Worm (Caenorhabditis elegans) whole organism, L2 larva: Measurements from ENCODE around the gene rpt-2.

Experiments
- alr-1 ChIP-seq: fragments of 150-350 bp; optimal IDR thresholded peaks from 2 replicates; lab custom pipeline; 2014; ENCODE audit warnings: missing biosample characterization, missing genetic modification characterization
- ceh-16 ChIP-seq: fragments of 150-350 bp; optimal IDR thresholded peaks from 2 replicates; lab custom pipeline; 2014; ENCODE audit warnings: missing biosample characterization, missing genetic modification characterization
- ceh-82 ChIP-seq: fragments of 150-350 bp; optimal IDR thresholded peaks from 2 replicates; lab custom pipeline; 2014; ENCODE audit warnings: missing biosample characterization, missing genetic modification characterization
- dmd-4 ChIP-seq: sonication (generic microtip); optimal IDR thresholded peaks from 2 replicates; lab custom pipeline; 2017; ENCODE audit warnings: missing biosample characterization, missing genetic modification characterization
- lin-13 ChIP-seq: fragments of 150-350 bp; optimal IDR thresholded peaks from 2 replicates; lab custom pipeline; 2014; ENCODE audit warnings: missing biosample characterization, missing genetic modification reagents, missing genetic modification characterization
- lin-39 ChIP-seq: fragments of 150-350 bp; optimal IDR thresholded peaks from 2 replicates; lab custom pipeline; 2014; ENCODE audit warnings: missing biosample characterization, missing genetic modification reagents, missing genetic modification characterization
- nhr-23 ChIP-seq: fragments of 150-350 bp; optimal IDR thresholded peaks from 2 replicates; lab custom pipeline; 2014; ENCODE audit warnings: missing biosample characterization, missing genetic modification reagents, missing genetic modification characterization
- skn-1 ChIP-seq: sonication (generic microtip); optimal IDR thresholded peaks from 2 replicates; lab custom pipeline; 2017; ENCODE audit warnings: missing biosample characterization, missing genetic modification characterization
- snpc-4 ChIP-seq: fragments of 150-350 bp; optimal IDR thresholded peaks from 2 replicates; lab custom pipeline; 2014; ENCODE audit warnings: missing biosample characterization, missing genetic modification characterization
- unc-62 ChIP-seq: fragments of 150-350 bp; optimal IDR thresholded peaks from 2 replicates; lab custom pipeline; 2014; ENCODE audit warnings: missing biosample characterization, missing genetic modification reagents, missing genetic modification characterization
- zag-1 ChIP-seq: fragments of 150-350 bp; optimal IDR thresholded peaks from 2 replicates; lab custom pipeline; 2014; ENCODE audit warnings: missing biosample characterization, missing genetic modification characterization

DNA sequence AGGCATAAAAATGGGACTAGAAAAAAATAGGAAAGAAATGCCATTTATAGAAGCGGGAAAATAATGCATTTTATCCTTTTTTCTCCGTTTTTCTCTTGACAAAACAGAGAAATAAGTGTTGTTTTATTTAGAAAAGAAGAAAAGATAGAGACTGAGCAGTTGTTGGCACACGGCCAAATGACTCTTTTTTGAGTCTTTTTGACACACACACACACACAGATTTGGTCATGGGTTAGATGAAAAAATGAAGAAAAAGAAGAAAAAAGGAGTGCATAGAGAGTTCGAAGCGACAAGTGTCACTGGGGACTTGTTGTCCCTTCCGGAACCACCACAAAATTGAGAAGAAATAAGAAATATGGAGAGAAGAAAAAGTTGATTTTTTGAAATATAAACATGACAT, 16.0 kb upstream of the rpt-2 start:
- TF ChIP-seq unc-62 (GFP tag; lab: Kevin White, UChicago): no peak
- TF ChIP-seq ceh-16 (tag; lab: Kevin White, UChicago): no peak
- TF ChIP-seq lin-13: no peak
- no peak for TF ChIP-seq alr-1 (tag; lab: Kevin White, UChicago)
- TF ChIP-seq zag-1 (tag; lab: Kevin White, UChicago): peak; percentile 58
- no peak for TF ChIP-seq skn-1
- TF ChIP-seq dmd-4 (tag; lab: Kevin White, UChicago): no peak
- TF ChIP-seq nhr-23 (tag; lab: Kevin White, UChicago): no peak
- no peak for TF ChIP-seq ceh-82 (tag; lab: Kevin White, UChicago)
- no peak for TF ChIP-seq lin-39 (tag; lab: Kevin White, UChicago)
- no peak for TF ChIP-seq snpc-4 (tag; lab: Kevin White, UChicago)
